Fruit fly (Drosophila melanogaster) whole organism, embryonic: Measurements from ENCODE around the gene CG11309.

Experiments
- Adf1 ChIP-seq: fragments of 200-800 bp; sonication (Bioruptor generic); IDR thresholded peaks from 2 replicates; pipeline ENCODE4 v1.3.6; 2022; ENCODE audit warnings: missing biosample characterization, missing genetic modification characterization
- BEAF-32 ChIP-seq: fragments of 200-800 bp; sonication (Bioruptor generic); optimal IDR thresholded peaks from 3 replicates; lab custom pipeline; 2017; ENCODE audit warnings: missing biosample characterization, missing genetic modification characterization, mild to moderate bottlenecking, moderate library complexity, missing genetic modification reagents
- Bteb2 ChIP-seq: fragments of 200-800 bp; sonication (Bioruptor generic); optimal IDR thresholded peaks from 2 replicates; lab custom pipeline; 2016; ENCODE audit warnings: missing biosample characterization, missing genetic modification characterization
- CG10654 ChIP-seq: fragments of 200-800 bp; sonication (Bioruptor generic); optimal IDR thresholded peaks from 2 replicates; lab custom pipeline; 2016; ENCODE audit warnings: missing biosample characterization, missing genetic modification characterization
- CG11398 ChIP-seq: fragments of 200-800 bp; sonication (Bioruptor generic); optimal IDR thresholded peaks from 2 replicates; lab custom pipeline; 2016; ENCODE audit warnings: missing biosample characterization, missing genetic modification characterization
- CG14710 ChIP-seq: fragments of 200-800 bp; sonication (Bioruptor generic); optimal IDR thresholded peaks from 3 replicates; lab custom pipeline; 2019; ENCODE audit warnings: missing biosample characterization, mild to moderate bottlenecking, missing genetic modification characterization, moderate library complexity
- CG15479 ChIP-seq: fragments of 200-800 bp; sonication (Bioruptor generic); optimal IDR thresholded peaks from 3 replicates; lab custom pipeline; 2019; ENCODE audit warnings: missing biosample characterization, mild to moderate bottlenecking, missing genetic modification characterization, moderate library complexity
- CG17568 ChIP-seq: fragments of 200-800 bp; sonication (Bioruptor generic); optimal IDR thresholded peaks from 2 replicates; lab custom pipeline; 2018; ENCODE audit warnings: missing biosample characterization, mild to moderate bottlenecking, missing genetic modification characterization, moderate library complexity
- CG18262 ChIP-seq: fragments of 200-800 bp; optimal IDR thresholded peaks from 3 replicates; lab custom pipeline; 2019; ENCODE audit warnings: missing biosample characterization, mild to moderate bottlenecking, missing genetic modification characterization, moderate library complexity
- CG2199 ChIP-seq: fragments of 200-800 bp; sonication (Bioruptor generic); IDR thresholded peaks from 3 replicates; pipeline ENCODE4 v1.3.6; 2022; ENCODE audit warnings: missing biosample characterization, missing genetic modification characterization
- CG2875 ChIP-seq: fragments of 200-800 bp; sonication (Bioruptor generic); optimal IDR thresholded peaks from 2 replicates; lab custom pipeline; 2017; ENCODE audit warnings: missing biosample characterization, mild to moderate bottlenecking, missing genetic modification characterization, missing genetic modification reagents
- CG30020 ChIP-seq: fragments of 200-800 bp; optimal IDR thresholded peaks from 2 replicates; lab custom pipeline; 2019; ENCODE audit warnings: missing biosample characterization, mild to moderate bottlenecking, missing genetic modification characterization, moderate library complexity
- CG4282 ChIP-seq: fragments of 200-800 bp; sonication (Bioruptor generic); optimal IDR thresholded peaks from 2 replicates; lab custom pipeline; 2016; ENCODE audit warnings: missing biosample characterization, missing genetic modification characterization
- CG4404 ChIP-seq: fragments of 200-800 bp; sonication (Bioruptor generic); IDR thresholded peaks from 2 replicates; pipeline ENCODE4 v1.3.6; 2022; ENCODE audit warnings: missing biosample characterization, missing genetic modification characterization
- CG6272 ChIP-seq: fragments of 200-800 bp; sonication (Bioruptor generic); IDR thresholded peaks from 2 replicates; pipeline ENCODE4 v1.3.6; 2022; ENCODE audit warnings: missing biosample characterization, missing genetic modification characterization
- CG8290 ChIP-seq, 3 experiments: fragments of 200-800 bp; sonication (Bioruptor generic); optimal IDR thresholded peaks; 2 replicates each; lab custom pipeline; 2016 to 2019; ENCODE audit warnings: missing biosample characterization in 3 of 3, missing genetic modification characterization in 3 of 3, mild to moderate bottlenecking in 2 of 3, moderate library complexity in 1 of 3
- CG8359 ChIP-seq: fragments of 200-800 bp; sonication (Bioruptor generic); optimal IDR thresholded peaks from 2 replicates; lab custom pipeline; 2017; ENCODE audit warnings: missing biosample characterization, mild to moderate bottlenecking, missing genetic modification characterization, borderline replicate concordance
- Dp ChIP-seq: fragments of 200-800 bp; sonication (Bioruptor generic); optimal IDR thresholded peaks from 2 replicates; lab custom pipeline; 2018; ENCODE audit warnings: missing biosample characterization, mild to moderate bottlenecking, missing genetic modification characterization, moderate library complexity
- Fer1 ChIP-seq: fragments of 200-800 bp; sonication (Bioruptor generic); optimal IDR thresholded peaks from 2 replicates; lab custom pipeline; 2017; ENCODE audit warnings: missing biosample characterization, mild to moderate bottlenecking, missing genetic modification characterization
- Fer2 ChIP-seq: fragments of 200-800 bp; sonication (Bioruptor generic); optimal IDR thresholded peaks from 2 replicates; lab custom pipeline; 2018; ENCODE audit warnings: missing biosample characterization, mild to moderate bottlenecking, missing genetic modification characterization, moderate library complexity
- Hmr ChIP-seq: fragments of 200-800 bp; sonication (Bioruptor generic); optimal IDR thresholded peaks from 3 replicates; lab custom pipeline; 2017; ENCODE audit warnings: mild to moderate bottlenecking, missing biosample characterization, missing genetic modification reagents, missing genetic modification characterization
- Lpt ChIP-seq: fragments of >200 bp; optimal IDR thresholded peaks from 2 replicates; lab custom pipeline; 2018; ENCODE audit warnings: missing biosample characterization, missing genetic modification characterization
- Ptx1 ChIP-seq: fragments of 200-800 bp; sonication (Bioruptor generic); IDR thresholded peaks from 2 replicates; pipeline ENCODE4 v1.3.6; 2022; ENCODE audit warnings: missing biosample characterization, missing genetic modification characterization
- Scr ChIP-seq: fragments of 200-800 bp; sonication (Bioruptor generic); IDR thresholded peaks from 2 replicates; pipeline ENCODE4 v1.3.6; 2022; ENCODE audit warnings: missing biosample characterization, missing genetic modification characterization; ENCODE audit not compliant: partially characterized antibody
- Side ChIP-seq: fragments of 200-800 bp; sonication (Bioruptor generic); optimal IDR thresholded peaks from 2 replicates; lab custom pipeline; 2016; ENCODE audit warnings: missing biosample characterization, missing genetic modification characterization
- Tbp ChIP-seq: fragments of >200 bp; optimal IDR thresholded peaks from 2 replicates; lab custom pipeline; 2018; ENCODE audit warnings: missing biosample characterization, missing genetic modification characterization
- Vsx1 ChIP-seq: fragments of 200-800 bp; sonication (Bioruptor generic); optimal IDR thresholded peaks from 2 replicates; lab custom pipeline; 2017; ENCODE audit warnings: missing biosample characterization, mild to moderate bottlenecking, missing genetic modification characterization, missing genetic modification reagents
- abd-A ChIP-seq: fragments of 200-800 bp; sonication (Bioruptor generic); optimal IDR thresholded peaks from 3 replicates; lab custom pipeline; 2019; ENCODE audit warnings: missing biosample characterization, mild to moderate bottlenecking, missing genetic modification characterization, moderate library complexity
- ac ChIP-seq: fragments of 200-800 bp; sonication (Bioruptor generic); optimal IDR thresholded peaks from 3 replicates; lab custom pipeline; 2017; ENCODE audit warnings: missing biosample characterization, mild to moderate bottlenecking, missing genetic modification characterization
- amos ChIP-seq: fragments of 200-800 bp; sonication (Bioruptor generic); IDR thresholded peaks from 2 replicates; pipeline ENCODE4 v1.3.6; 2022; ENCODE audit warnings: missing biosample characterization, missing genetic modification characterization; ENCODE audit not compliant: partially characterized antibody
- ase ChIP-seq: fragments of 200-800 bp; sonication (Bioruptor generic); IDR thresholded peaks from 3 replicates; pipeline ENCODE4 v1.3.6; 2022; ENCODE audit warnings: missing biosample characterization, missing genetic modification characterization
- crol ChIP-seq: fragments of 200-800 bp; sonication (Bioruptor generic); IDR thresholded peaks from 2 replicates; pipeline ENCODE4 v1.3.6; 2022; ENCODE audit warnings: missing biosample characterization, missing genetic modification characterization
- da ChIP-seq: fragments of 200-800 bp; sonication (Bioruptor generic); optimal IDR thresholded peaks from 2 replicates; lab custom pipeline; 2016; ENCODE audit warnings: missing biosample characterization, missing genetic modification characterization
- danr ChIP-seq: fragments of 200-800 bp; sonication (Bioruptor generic); IDR thresholded peaks from 2 replicates; pipeline ENCODE4 v1.3.6; 2022; ENCODE audit warnings: missing biosample characterization, missing genetic modification characterization
- esg ChIP-seq: fragments of 200-800 bp; sonication (Bioruptor generic); conservative IDR thresholded peaks from 2 replicates; pipeline ENCODE4 v1.3.6; 2022; ENCODE audit warnings: missing biosample characterization, missing genetic modification characterization
- fd102C ChIP-seq: fragments of 200-800 bp; sonication (Bioruptor generic); optimal IDR thresholded peaks from 2 replicates; lab custom pipeline; 2018; ENCODE audit warnings: missing biosample characterization, mild to moderate bottlenecking, missing genetic modification characterization, moderate library complexity
- fru ChIP-seq: fragments of >200 bp; optimal IDR thresholded peaks from 2 replicates; lab custom pipeline; 2017
- gfzf ChIP-seq: fragments of 200-800 bp; sonication (Bioruptor generic); optimal IDR thresholded peaks from 2 replicates; lab custom pipeline; 2016; ENCODE audit warnings: missing biosample characterization, mild to moderate bottlenecking, missing genetic modification characterization, moderate library complexity
- hb ChIP-seq: fragments of 200-800 bp; sonication (Bioruptor generic); IDR thresholded peaks from 3 replicates; pipeline ENCODE4 v1.3.6; 2022; ENCODE audit warnings: missing biosample characterization, missing genetic modification characterization; ENCODE audit not compliant: partially characterized antibody
- hbn ChIP-seq: fragments of 200-800 bp; sonication (Bioruptor generic); IDR thresholded peaks from 2 replicates; pipeline ENCODE4 v1.3.6; 2022; ENCODE audit warnings: missing biosample characterization, missing genetic modification characterization; ENCODE audit not compliant: partially characterized antibody
- kay ChIP-seq: fragments of 200-800 bp; sonication (Bioruptor generic); optimal IDR thresholded peaks from 2 replicates; lab custom pipeline; 2016; ENCODE audit warnings: missing biosample characterization, missing genetic modification characterization
- klu ChIP-seq: fragments of 200-800 bp; sonication (Bioruptor generic); IDR thresholded peaks from 2 replicates; pipeline ENCODE4 v1.3.6; 2022; ENCODE audit warnings: missing biosample characterization, missing genetic modification characterization
- odd ChIP-seq: fragments of 200-800 bp; sonication (Bioruptor generic); optimal IDR thresholded peaks from 2 replicates; lab custom pipeline; 2017; ENCODE audit warnings: missing biosample characterization, mild to moderate bottlenecking, missing genetic modification characterization
- otp ChIP-seq: fragments of 200-800 bp; sonication (Bioruptor generic); IDR thresholded peaks from 3 replicates; pipeline ENCODE4, ENCODE4 v1.3.6; 2022; ENCODE audit warnings: missing biosample characterization, missing genetic modification characterization
- pnt ChIP-seq: fragments of 200-800 bp; sonication (Bioruptor generic); optimal IDR thresholded peaks from 3 replicates; lab custom pipeline; 2016; ENCODE audit warnings: missing biosample characterization, missing genetic modification characterization
- so ChIP-seq: fragments of 200-800 bp; sonication (Bioruptor generic); IDR thresholded peaks from 3 replicates; pipeline ENCODE4 v1.3.6; 2022; ENCODE audit warnings: missing biosample characterization, missing genetic modification characterization
- tll ChIP-seq, 2 experiments: fragments of 200-800 bp in 1 of 2; fragments of >200 bp in 1 of 2; sonication (Bioruptor generic) in 1 of 2; optimal IDR thresholded peaks; 2 replicates each; lab custom pipeline; 2017 to 2019; ENCODE audit warnings: missing biosample characterization in 2 of 2, missing genetic modification characterization in 2 of 2, mild to moderate bottlenecking in 1 of 2, moderate library complexity in 1 of 2
- tna ChIP-seq: fragments of 200-800 bp; sonication (Bioruptor generic); IDR thresholded peaks from 2 replicates; pipeline ENCODE4 v1.3.6; 2022; ENCODE audit warnings: missing biosample characterization, missing genetic modification characterization; ENCODE audit not compliant: partially characterized antibody
- zen ChIP-seq: fragments of 200-800 bp; sonication (Bioruptor generic); optimal IDR thresholded peaks from 3 replicates; lab custom pipeline; 2018; ENCODE audit warnings: missing biosample characterization, mild to moderate bottlenecking, missing genetic modification characterization, moderate library complexity

CG11309 gene

dm6 chr3L:21279876-21280566, 24.4 kb downstream of the CG11309 start, which contains the start of gene AcCoAS (continued):
- 0 out of 2 replicates have a peak, but pooled peaks have one; percentile 39 for TF ChIP-seq Scr
- TF ChIP-seq crol (GFP tag; lab: Robert Waterston, UW): no peak
- peak; percentile 60 for TF ChIP-seq Side (GFP tag; lab: Kevin White, UChicago)
- no peak for TF ChIP-seq ac (GFP tag; lab: Kevin White, UChicago)
- TF ChIP-seq BEAF-32: no peak
- TF ChIP-seq hbn (GFP tag; lab: Robert Waterston, UW): no peak
- TF ChIP-seq Tbp (GFP tag; lab: Kevin White, UChicago): no peak
- no peak for TF ChIP-seq esg (GFP tag; lab: Robert Waterston, UW)
- TF ChIP-seq danr (GFP tag; lab: Robert Waterston, UW): no peak
- no peak for TF ChIP-seq ase (GFP tag; lab: Robert Waterston, UW)
- no peak for TF ChIP-seq Vsx1 (GFP tag; lab: Kevin White, UChicago)
- no peak for TF ChIP-seq CG15479
- peak; percentile 46 for TF ChIP-seq kay
- no peak for TF ChIP-seq gfzf
- TF ChIP-seq CG18262 (tag; lab: Kevin White, UChicago): no peak
- no peak for TF ChIP-seq CG10654 (GFP tag; lab: Kevin White, UChicago)
- no peak for TF ChIP-seq Dp
- no peak for TF ChIP-seq CG6272 (GFP tag; lab: Robert Waterston, UW)
- TF ChIP-seq Lpt (GFP tag; lab: Kevin White, UChicago): no peak
- TF ChIP-seq otp: no peak; the same call in 2 of the 3 replicates
- no peak for TF ChIP-seq CG8290 (GFP tag; optimal IDR thresholded peaks at IDR 0.05; lab: Kevin White, UChicago)
- peak in 1 of 2 experiments; percentile 33 for TF ChIP-seq CG8290 (tag; optimal IDR thresholded peaks at IDR 0.05; lab: Kevin White, UChicago)
- peak; percentile 32 for TF ChIP-seq Hmr (GFP tag; lab: Kevin White, UChicago)
- TF ChIP-seq hb (GFP tag; lab: Robert Waterston, UW): no peak
- no peak for TF ChIP-seq CG30020 (tag; lab: Kevin White, UChicago)
- TF ChIP-seq CG11398 (GFP tag; lab: Kevin White, UChicago): no peak
- TF ChIP-seq CG4404 (GFP tag; lab: Robert Waterston, UW): no peak
- TF ChIP-seq tna (GFP tag; lab: Robert Waterston, UW): peak; percentile 41; the same call in 1 of the 2 replicates
- TF ChIP-seq tll (GFP tag; optimal IDR thresholded peaks at IDR 0.05; lab: Kevin White, UChicago): no peak
- no peak for TF ChIP-seq Bteb2
- no peak for TF ChIP-seq CG14710 (tag; lab: Kevin White, UChicago)
- no peak for TF ChIP-seq pnt (GFP tag; lab: Kevin White, UChicago)
- TF ChIP-seq CG2875 (GFP tag; lab: Kevin White, UChicago): no peak
- no peak; the same call in 1 of the 2 replicates for TF ChIP-seq Adf1 (GFP tag; lab: Robert Waterston, UW)
- TF ChIP-seq CG8359: no peak
- no peak for TF ChIP-seq CG2199
- TF ChIP-seq da: no peak
- TF ChIP-seq so (GFP tag; lab: Robert Waterston, UW): no peak
- TF ChIP-seq Fer1 (GFP tag; lab: Kevin White, UChicago): peak; percentile 81
- no peak for TF ChIP-seq fd102C (GFP tag; lab: Kevin White, UChicago)
- peak; percentile 60 for TF ChIP-seq abd-A
- no peak for TF ChIP-seq Ptx1 (GFP tag; lab: Robert Waterston, UW)
- TF ChIP-seq amos: peak; percentile 51; the same call in 1 of the 2 replicates
- TF ChIP-seq fru: no peak
- no peak for TF ChIP-seq Fer2 (tag; lab: Kevin White, UChicago)
- TF ChIP-seq odd (GFP tag; lab: Kevin White, UChicago): no peak
- no peak for TF ChIP-seq CG4282 (GFP tag; lab: Kevin White, UChicago)
- TF ChIP-seq klu: no peak
- TF ChIP-seq zen (tag; lab: Kevin White, UChicago): no peak
- TF ChIP-seq CG17568 (GFP tag; lab: Kevin White, UChicago): peak; percentile 10
